Worm (Caenorhabditis elegans) whole organism, L1 larva: ENCODE measurements around the gene C47E12.11.

ENCODE experiments used
- blmp-1 ChIP-seq: fragments of 150-350 bp; optimal IDR thresholded peaks from 2 replicates; lab custom pipeline; 2014; ENCODE audit warnings: missing biosample characterization, missing genetic modification characterization
- ceh-63 ChIP-seq: fragments of 200-800 bp; sonication (Bioruptor generic); optimal IDR thresholded peaks from 2 replicates; lab custom pipeline; 2018; ENCODE audit warnings: mild to moderate bottlenecking, missing genetic modification characterization, missing compliant biosample characterization
- efl-1 ChIP-seq, 4 experiments: fragments of 150-350 bp; optimal IDR thresholded peaks in 3 of 4; peaks in 1 of 4; 1 replicate in 1 of 4; 2 replicates in 3 of 4; lab custom pipeline; 2014; ENCODE audit warnings: missing biosample characterization in 2 of 4, missing genetic modification characterization in 2 of 4, missing genetic modification reagents in 2 of 4
- egl-27 ChIP-seq, 2 experiments: fragments of 150-350 bp in 1 of 2; sonication (generic microtip); optimal IDR thresholded peaks; 3 replicates each; lab custom pipeline; 2017 to 2018; ENCODE audit warnings: missing biosample characterization in 2 of 2, missing genetic modification characterization in 2 of 2, missing genetic modification reagents in 2 of 2
- elt-2 ChIP-seq: sonication (generic microtip); optimal IDR thresholded peaks from 2 replicates; lab custom pipeline; 2016; ENCODE audit warnings: missing genetic modification characterization, mild to moderate bottlenecking, inconsistent platforms, missing compliant biosample characterization, missing genetic modification reagents
- irx-1 ChIP-seq: sonication (generic microtip); optimal IDR thresholded peaks from 2 replicates; lab custom pipeline; 2016; ENCODE audit warnings: missing genetic modification characterization, missing compliant biosample characterization
- nhr-237 ChIP-seq: fragments of 150-350 bp; optimal IDR thresholded peaks from 2 replicates; lab custom pipeline; 2014; ENCODE audit warnings: missing biosample characterization, missing genetic modification characterization
- sox-4 ChIP-seq: sonication (generic microtip); optimal IDR thresholded peaks from 2 replicates; lab custom pipeline; 2016; ENCODE audit warnings: missing genetic modification characterization, missing compliant biosample characterization
- sup-37 ChIP-seq: fragments of 200-800 bp; sonication (Bioruptor generic); optimal IDR thresholded peaks from 2 replicates; lab custom pipeline; 2018; ENCODE audit warnings: mild to moderate bottlenecking, missing genetic modification characterization, missing compliant biosample characterization

ce11 chrIV:9972629-9973028 is 3.4 kb downstream of the C47E12.11 start, which contains the start of the genes C47E12.12 and C47E12.10:
- TF ChIP-seq blmp-1 (tag; lab: Kevin White, UChicago) (no peak), sox-4 (no peak), egl-27 (tag; optimal IDR thresholded peaks at IDR 0.05; lab: Kevin White, UChicago) (no peak), elt-2 (tag; lab: Kevin White, UChicago) (no peak), ceh-63 (GFP tag; lab: Kevin White, UChicago) (no peak), nhr-237 (tag; lab: Kevin White, UChicago) (no peak), efl-1 (optimal IDR thresholded peaks at IDR 0.05; lab: Kevin White, UChicago) (no peak), efl-1 (GFP tag; optimal IDR thresholded peaks at IDR 0.05 in 1 of 2; lab: Kevin White, UChicago) (no peak), sup-37 (no peak), irx-1 (tag; lab: Kevin White, UChicago) (no peak)
